Worm (Caenorhabditis elegans) whole organism, L2 larva: ENCODE results near the gene str-28.
A peak's percentile ranks its signal among the peaks of the same experiment; 100 is the strongest.

Source experiments
- C34F6.9 ChIP-seq: fragments of 150-350 bp; optimal IDR thresholded peaks from 2 replicates; lab custom pipeline; 2014; ENCODE audit warnings: missing biosample characterization, missing genetic modification characterization
- F13H6.1 ChIP-seq: sonication (generic microtip); optimal IDR thresholded peaks from 2 replicates; lab custom pipeline; 2016; ENCODE audit warnings: missing genetic modification characterization, missing compliant biosample characterization
- alr-1 ChIP-seq: fragments of 150-350 bp; optimal IDR thresholded peaks from 2 replicates; lab custom pipeline; 2014; ENCODE audit warnings: missing biosample characterization, missing genetic modification characterization
- ama-1 ChIP-seq: fragments of 150-350 bp; optimal IDR thresholded peaks from 2 replicates; lab custom pipeline; 2018; ENCODE audit warnings: inconsistent platforms
- blmp-1 ChIP-seq: sonication (generic microtip); optimal IDR thresholded peaks from 2 replicates; lab custom pipeline; 2017; ENCODE audit warnings: missing genetic modification characterization, mild to moderate bottlenecking, missing compliant biosample characterization, antibody characterized with exemption, moderate library complexity; ENCODE audit not compliant: insufficient read depth
- ceh-16 ChIP-seq: fragments of 150-350 bp; optimal IDR thresholded peaks from 2 replicates; lab custom pipeline; 2014; ENCODE audit warnings: missing biosample characterization, missing genetic modification characterization
- crh-2 ChIP-seq: sonication (generic microtip); optimal IDR thresholded peaks from 2 replicates; lab custom pipeline; 2017; ENCODE audit warnings: missing biosample characterization, missing genetic modification characterization
- dmd-4 ChIP-seq: sonication (generic microtip); optimal IDR thresholded peaks from 2 replicates; lab custom pipeline; 2017; ENCODE audit warnings: missing biosample characterization, missing genetic modification characterization
- egl-27 ChIP-seq: sonication (generic microtip); optimal IDR thresholded peaks from 3 replicates; lab custom pipeline; 2017; ENCODE audit warnings: missing biosample characterization, missing genetic modification reagents, missing genetic modification characterization
- elt-1 ChIP-seq: fragments of 150-350 bp; optimal IDR thresholded peaks from 2 replicates; lab custom pipeline; 2014; ENCODE audit warnings: missing biosample characterization, missing genetic modification characterization
- elt-3 ChIP-seq: sonication (generic microtip); optimal IDR thresholded peaks from 2 replicates; lab custom pipeline; 2017; ENCODE audit warnings: missing biosample characterization, missing genetic modification characterization
- fos-1 ChIP-seq: fragments of 150-350 bp; optimal IDR thresholded peaks from 2 replicates; lab custom pipeline; 2014; ENCODE audit warnings: missing biosample characterization, missing genetic modification characterization
- gmeb-1 ChIP-seq: fragments of 150-350 bp; optimal IDR thresholded peaks from 2 replicates; lab custom pipeline; 2014; ENCODE audit warnings: missing biosample characterization, missing genetic modification characterization
- lin-39 ChIP-seq: fragments of 150-350 bp; optimal IDR thresholded peaks from 2 replicates; lab custom pipeline; 2014; ENCODE audit warnings: missing biosample characterization, missing genetic modification reagents, missing genetic modification characterization
- lsy-2 ChIP-seq, 2 experiments: fragments of 150-350 bp in 1 of 2; sonication (generic microtip) in 1 of 2; optimal IDR thresholded peaks; 2 replicates each; lab custom pipeline; 2014 to 2017; ENCODE audit warnings: missing biosample characterization in 2 of 2, missing genetic modification characterization in 2 of 2
- mbf-1 ChIP-seq: sonication (generic microtip); optimal IDR thresholded peaks from 2 replicates; lab custom pipeline; 2017; ENCODE audit warnings: missing biosample characterization, missing genetic modification characterization
- mdl-1 ChIP-seq, 2 experiments: fragments of 150-350 bp in 1 of 2; sonication (generic microtip) in 1 of 2; optimal IDR thresholded peaks; 2 replicates each; lab custom pipeline; 2017; ENCODE audit warnings: missing biosample characterization in 2 of 2, missing genetic modification characterization in 2 of 2
- nhr-10 ChIP-seq: sonication (generic microtip); optimal IDR thresholded peaks from 2 replicates; lab custom pipeline; 2017; ENCODE audit warnings: missing biosample characterization, missing genetic modification characterization
- nhr-11 ChIP-seq: fragments of 150-350 bp; optimal IDR thresholded peaks from 2 replicates; lab custom pipeline; 2014; ENCODE audit warnings: missing biosample characterization, missing genetic modification characterization
- nhr-12 ChIP-seq: fragments of 150-350 bp; optimal IDR thresholded peaks from 2 replicates; lab custom pipeline; 2014; ENCODE audit warnings: missing biosample characterization, missing genetic modification characterization
- nhr-129 ChIP-seq: fragments of 150-350 bp; optimal IDR thresholded peaks from 2 replicates; lab custom pipeline; 2014; ENCODE audit warnings: missing biosample characterization, missing genetic modification characterization
- nhr-21 ChIP-seq: fragments of 150-350 bp; optimal IDR thresholded peaks from 2 replicates; lab custom pipeline; 2014; ENCODE audit warnings: missing biosample characterization, missing genetic modification characterization
- nhr-23 ChIP-seq: fragments of 150-350 bp; optimal IDR thresholded peaks from 2 replicates; lab custom pipeline; 2014; ENCODE audit warnings: missing biosample characterization, missing genetic modification reagents, missing genetic modification characterization
- nhr-237 ChIP-seq: fragments of 150-350 bp; optimal IDR thresholded peaks from 2 replicates; lab custom pipeline; 2014; ENCODE audit warnings: missing biosample characterization, missing genetic modification characterization
- nhr-25 ChIP-seq: fragments of 150-350 bp; sonication (generic microtip); optimal IDR thresholded peaks from 3 replicates; lab custom pipeline; 2014; ENCODE audit warnings: missing biosample characterization, missing genetic modification characterization
- nhr-6 ChIP-seq: fragments of 150-350 bp; optimal IDR thresholded peaks from 2 replicates; lab custom pipeline; 2014; ENCODE audit warnings: missing biosample characterization, missing genetic modification characterization
- nhr-77 ChIP-seq: fragments of 150-350 bp; optimal IDR thresholded peaks from 2 replicates; lab custom pipeline; 2014; ENCODE audit warnings: missing biosample characterization, missing genetic modification characterization
- peb-1 ChIP-seq: fragments of 150-350 bp; optimal IDR thresholded peaks from 2 replicates; lab custom pipeline; 2014; ENCODE audit warnings: missing biosample characterization, missing genetic modification characterization
- sem-4 ChIP-seq: fragments of 150-350 bp; optimal IDR thresholded peaks from 2 replicates; lab custom pipeline; 2014; ENCODE audit warnings: missing biosample characterization, missing genetic modification reagents, missing genetic modification characterization
- skn-1 ChIP-seq: sonication (generic microtip); optimal IDR thresholded peaks from 2 replicates; lab custom pipeline; 2017; ENCODE audit warnings: missing biosample characterization, missing genetic modification characterization
- sma-3 ChIP-seq: sonication (generic microtip); optimal IDR thresholded peaks from 2 replicates; lab custom pipeline; 2016; ENCODE audit warnings: missing genetic modification reagents, missing genetic modification characterization, missing compliant biosample characterization
- sma-9 ChIP-seq, 2 experiments: fragments of 150-350 bp in 1 of 2; sonication (generic microtip) in 1 of 2; optimal IDR thresholded peaks; 2 replicates each; lab custom pipeline; 2014 to 2016; ENCODE audit warnings: missing genetic modification characterization in 2 of 2, mild to moderate bottlenecking in 1 of 2, missing biosample characterization in 1 of 2, missing compliant biosample characterization in 1 of 2, missing genetic modification reagents in 1 of 2, moderate library complexity in 1 of 2
- snpc-4 ChIP-seq: fragments of 150-350 bp; optimal IDR thresholded peaks from 2 replicates; lab custom pipeline; 2014; ENCODE audit warnings: missing biosample characterization, missing genetic modification characterization
- unc-62 ChIP-seq: fragments of 150-350 bp; optimal IDR thresholded peaks from 2 replicates; lab custom pipeline; 2014; ENCODE audit warnings: missing biosample characterization, missing genetic modification reagents, missing genetic modification characterization
- zag-1 ChIP-seq: fragments of 150-350 bp; optimal IDR thresholded peaks from 2 replicates; lab custom pipeline; 2014; ENCODE audit warnings: missing biosample characterization, missing genetic modification characterization
- ztf-11 ChIP-seq: sonication (generic microtip); optimal IDR thresholded peaks from 2 replicates; lab custom pipeline; 2017; ENCODE audit warnings: missing biosample characterization, missing genetic modification characterization
- ztf-4 ChIP-seq: fragments of 150-350 bp; optimal IDR thresholded peaks from 2 replicates; lab custom pipeline; 2014; ENCODE audit warnings: missing biosample characterization, missing genetic modification characterization

The str-28 gene

ce11 chrV:7472815-7473214 is at the start of gene str-28:
TSS of gene str-28 (minus strand) at chrV:7472915.
- no peak for TF ChIP-seq peb-1
- TF ChIP-seq zag-1 (tag; lab: Kevin White, UChicago) = no peak
- TF ChIP-seq F13H6.1 = no peak
- TF ChIP-seq sem-4 (tag; lab: Kevin White, UChicago) = no peak
- TF ChIP-seq ceh-16 (tag; lab: Kevin White, UChicago) = no peak
- TF ChIP-seq nhr-6 (tag; lab: Kevin White, UChicago) = no peak
- TF ChIP-seq nhr-237 (tag; lab: Kevin White, UChicago) = no peak
- TF ChIP-seq lin-39 (tag; lab: Kevin White, UChicago) = no peak
- no peak for TF ChIP-seq lsy-2 (tag; optimal IDR thresholded peaks at IDR 0.05; lab: Kevin White, UChicago)
- TF ChIP-seq gmeb-1 (tag; lab: Kevin White, UChicago) = no peak
- TF ChIP-seq nhr-11 (tag; lab: Kevin White, UChicago) = no peak
- no peak for TF ChIP-seq nhr-129 (tag; lab: Kevin White, UChicago)
- no peak for TF ChIP-seq sma-3
- TF ChIP-seq nhr-12 (tag; lab: Kevin White, UChicago) = no peak
- no peak for TF ChIP-seq nhr-77
- TF ChIP-seq fos-1 (tag; lab: Kevin White, UChicago) = no peak
- no peak for TF ChIP-seq ztf-4
- TF ChIP-seq, all 48 proteins: peak for 0

ce11 chrV:7522279-7522678 is 49.6 kb upstream of the str-28 start, which contains the start of gene C54F6.15:
TSS of gene C54F6.15 (minus strand) at chrV:7522379.
- TF ChIP-seq dmd-4 (tag; lab: Kevin White, UChicago) (no peak), elt-3 (tag; lab: Kevin White, UChicago) (no peak), nhr-77 (no peak), blmp-1 (no peak), peb-1 (no peak), ztf-11 (tag; lab: Kevin White, UChicago) (no peak), alr-1 (tag; lab: Kevin White, UChicago) (no peak), egl-27 (no peak), lsy-2 (tag; optimal IDR thresholded peaks at IDR 0.05; lab: Kevin White, UChicago) (no peak), fos-1 (tag; lab: Kevin White, UChicago) (no peak), unc-62 (GFP tag; lab: Kevin White, UChicago) (no peak), sma-9 (GFP tag; optimal IDR thresholded peaks at IDR 0.05; lab: Kevin White, UChicago) (no peak), sma-9 (tag; optimal IDR thresholded peaks at IDR 0.05; lab: Kevin White, UChicago) (no peak), ama-1 (no peak), mdl-1 (tag; optimal IDR thresholded peaks at IDR 0.05; lab: Kevin White, UChicago) (no peak), crh-2 (tag; lab: Kevin White, UChicago) (no peak)

- TF ChIP-seq gmeb-1 (tag; lab: Kevin White, UChicago) = peak; percentile 15
- TF ChIP-seq skn-1 (tag; lab: Kevin White, UChicago) = no peak
- TF ChIP-seq sma-9 (GFP tag; optimal IDR thresholded peaks at IDR 0.05; lab: Kevin White, UChicago) = peak; percentile 16
- TF ChIP-seq sma-9 (tag; optimal IDR thresholded peaks at IDR 0.05; lab: Kevin White, UChicago) = no peak
- TF ChIP-seq mbf-1 (tag; lab: Kevin White, UChicago) = no peak
- no peak for TF ChIP-seq elt-1 (tag; lab: Kevin White, UChicago)
- no peak for TF ChIP-seq nhr-237 (tag; lab: Kevin White, UChicago)
- peak; percentile 7 for TF ChIP-seq fos-1 (tag; lab: Kevin White, UChicago)
- no peak for TF ChIP-seq mdl-1 (tag; optimal IDR thresholded peaks at IDR 0.05; lab: Kevin White, UChicago)
- no peak for TF ChIP-seq C34F6.9 (tag; lab: Kevin White, UChicago)
- TF ChIP-seq ztf-4 = no peak
- no peak for TF ChIP-seq egl-27
These were observed 48.6 kb upstream of the str-28 start for ce11 chrV:7521304-7521703.

ce11 chrV:7520077-7520476 is 47.4 kb upstream of the str-28 start, which contains the start of gene srb-19:
TSS of gene srb-19 (minus strand) at chrV:7520177.
- no peak for TF ChIP-seq nhr-10 (tag; lab: Kevin White, UChicago)
- no peak for TF ChIP-seq snpc-4
- TF ChIP-seq mdl-1 (tag; optimal IDR thresholded peaks at IDR 0.05; lab: Kevin White, UChicago) = no peak
- TF ChIP-seq sem-4 (tag; lab: Kevin White, UChicago) = no peak
- TF ChIP-seq ama-1 = no peak
- TF ChIP-seq nhr-21 = no peak
- no peak for TF ChIP-seq skn-1 (tag; lab: Kevin White, UChicago)
- no peak for TF ChIP-seq nhr-23 (tag; lab: Kevin White, UChicago)
- TF ChIP-seq C34F6.9 (tag; lab: Kevin White, UChicago) = no peak
- TF ChIP-seq unc-62 (GFP tag; lab: Kevin White, UChicago) = no peak
- TF ChIP-seq nhr-237 (tag; lab: Kevin White, UChicago) = no peak
- no peak for TF ChIP-seq nhr-25 (tag; lab: Kevin White, UChicago)
- TF ChIP-seq sma-9 (GFP tag; optimal IDR thresholded peaks at IDR 0.05; lab: Kevin White, UChicago) = no peak
- no peak for TF ChIP-seq sma-9 (tag; optimal IDR thresholded peaks at IDR 0.05; lab: Kevin White, UChicago)
- no peak for TF ChIP-seq sma-3
- no peak for TF ChIP-seq mbf-1 (tag; lab: Kevin White, UChicago)
